Worm (Caenorhabditis elegans): ENCODE results near the gene tag-314.
A peak's percentile ranks its signal among the peaks of the same experiment; 100 is the strongest.

The tag-314 gene

ce11 chrV:10457247-10457646 is 28.7 kb upstream of the tag-314 start, which contains the start of gene F22E12.1:
Gene F22E12.1 (minus strand): TSS chrV:10457347.
- TF ChIP-seq elt-3 (tag; optimal IDR thresholded peaks at IDR 0.05) (no peak), ztf-11 (tag; optimal IDR thresholded peaks at IDR 0.05) (no peak), zip-8 (tag; optimal IDR thresholded peaks at IDR 0.05) (no peak), drap-1 (GFP tag; optimal IDR thresholded peaks at IDR 0.05) (no peak), lin-13 (tag; optimal IDR thresholded peaks at IDR 0.05) (no peak), sem-2 (GFP tag; optimal IDR thresholded peaks at IDR 0.05) (no peak), unc-62 (GFP tag; optimal IDR thresholded peaks at IDR 0.05) (no peak), bed-3 (GFP tag; optimal IDR thresholded peaks at IDR 0.05) (no peak), blmp-1 (tag; optimal IDR thresholded peaks at IDR 0.05) (no peak), nhr-2 (tag; optimal IDR thresholded peaks at IDR 0.05) (no peak), ham-2 (GFP tag; optimal IDR thresholded peaks at IDR 0.05) (no peak), ceh-43 (GFP tag; optimal IDR thresholded peaks at IDR 0.05) (no peak), sptf-1 (tag; optimal IDR thresholded peaks at IDR 0.05) (no peak), nhr-28 (tag; optimal IDR thresholded peaks at IDR 0.05) (no peak), cnd-1 (tag; optimal IDR thresholded peaks at IDR 0.05) (no peak)

- TF ChIP-seq mab-5 (tag; optimal IDR thresholded peaks at IDR 0.05) (no peak), lin-32 (GFP tag; optimal IDR thresholded peaks at IDR 0.05) (no peak), sptf-1 (tag; optimal IDR thresholded peaks at IDR 0.05) (no peak), cnd-1 (tag; optimal IDR thresholded peaks at IDR 0.05) (no peak), zip-8 (tag; optimal IDR thresholded peaks at IDR 0.05) (no peak), unc-39 (tag; optimal IDR thresholded peaks at IDR 0.05) (no peak), unc-120 (tag; optimal IDR thresholded peaks at IDR 0.05; ENCODE audit: poor library complexity, severe bottlenecking) (no peak), mls-2 (tag; optimal IDR thresholded peaks at IDR 0.05) (no peak), ces-1 (GFP tag; optimal IDR thresholded peaks at IDR 0.05) (no peak)
Observed at ce11 chrV:10453466-10453865, 25.0 kb upstream of the tag-314 start, which contains the start of gene Y32F6A.5. Gene Y32F6A.5 (minus strand): TSS chrV:10453605.

DNA sequence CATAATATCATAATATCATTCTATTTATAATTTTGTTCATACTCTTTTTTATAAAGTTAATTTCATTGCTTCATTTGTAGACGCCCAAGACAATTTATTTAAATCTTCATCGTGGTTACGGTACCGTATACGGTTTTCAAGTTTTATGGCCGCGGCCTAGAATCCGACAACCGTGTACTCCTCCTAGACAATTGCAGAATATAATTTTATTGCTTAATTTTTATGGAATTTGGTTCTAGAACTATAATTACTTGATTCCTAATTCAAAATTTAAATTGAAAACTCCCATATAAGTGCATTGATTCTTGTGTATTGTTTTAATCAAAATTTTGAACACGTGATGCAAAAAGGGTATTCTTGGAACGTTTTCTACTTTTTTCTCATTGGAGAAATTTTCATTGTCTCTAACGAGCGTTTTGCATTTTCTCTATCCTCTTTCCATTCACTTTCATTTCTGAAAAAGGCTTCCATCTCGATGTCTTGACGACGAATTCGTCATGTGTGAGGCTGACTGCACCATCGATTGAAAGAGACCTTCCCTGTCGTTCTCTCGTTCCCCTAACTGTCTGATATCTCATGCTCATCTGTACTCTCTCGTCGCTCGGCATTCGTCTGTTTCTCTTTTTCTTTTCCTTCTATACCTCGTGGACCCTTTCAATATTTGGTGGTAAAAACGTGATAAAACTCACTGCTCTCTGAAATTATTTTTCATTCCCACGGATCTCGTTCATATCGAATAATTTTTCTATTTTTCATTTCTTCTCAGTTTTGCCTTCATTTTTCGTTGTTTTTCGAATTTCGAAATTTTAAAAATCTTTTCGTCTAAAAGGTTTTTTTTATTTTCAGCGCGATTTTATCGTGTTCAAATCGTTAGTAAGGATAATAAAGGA is 12.9 kb upstream of the tag-314 start, which contains the start of gene pap-1:
TSS of gene pap-1 (plus strand) at position 840 of the 890 bp plus-strand sequence.
- no peak for TF ChIP-seq cnd-1 (tag; optimal IDR thresholded peaks at IDR 0.05)
- no peak for TF ChIP-seq ces-1 (GFP tag; optimal IDR thresholded peaks at IDR 0.05)
- no peak for TF ChIP-seq unc-62 (GFP tag; optimal IDR thresholded peaks at IDR 0.05)
- TF ChIP-seq nhr-76 (tag; optimal IDR thresholded peaks at IDR 0.05), result no peak
- peak; percentile 8 for TF ChIP-seq unc-120 (tag; optimal IDR thresholded peaks at IDR 0.05; ENCODE audit: poor library complexity, severe bottlenecking)
- TF ChIP-seq lsy-2 (tag; optimal IDR thresholded peaks at IDR 0.05), result peak; percentile 61
- TF ChIP-seq ztf-11 (tag; optimal IDR thresholded peaks at IDR 0.05), result no peak
- TF ChIP-seq mab-5 (tag; optimal IDR thresholded peaks at IDR 0.05), result no peak
- TF ChIP-seq ceh-39 (tag; optimal IDR thresholded peaks at IDR 0.05), result no peak
- TF ChIP-seq zip-8 (tag; optimal IDR thresholded peaks at IDR 0.05), result no peak

ce11 chrV:10440723-10441122 is 12.2 kb upstream of the tag-314 start, which contains the start of gene snf-10:
Gene snf-10 (minus strand): TSS chrV:10440823.
- TF ChIP-seq ceh-39 (tag; optimal IDR thresholded peaks at IDR 0.05), result no peak
- no peak for TF ChIP-seq ces-1 (GFP tag; optimal IDR thresholded peaks at IDR 0.05)
- no peak for TF ChIP-seq unc-39 (tag; optimal IDR thresholded peaks at IDR 0.05)
- TF ChIP-seq elt-1 (tag; optimal IDR thresholded peaks at IDR 0.05; ENCODE audit: borderline replicate concordance, insufficient read depth), result no peak
- TF ChIP-seq mls-2 (tag; optimal IDR thresholded peaks at IDR 0.05), result no peak
- no peak for TF ChIP-seq nhr-2 (tag; optimal IDR thresholded peaks at IDR 0.05)
- no peak for TF ChIP-seq pha-4 (tag; optimal IDR thresholded peaks at IDR 0.05)
- TF ChIP-seq blmp-1 (tag; optimal IDR thresholded peaks at IDR 0.05), result no peak
- TF ChIP-seq unc-120 (tag; optimal IDR thresholded peaks at IDR 0.05; ENCODE audit: poor library complexity, severe bottlenecking), result no peak
- TF ChIP-seq lin-32 (GFP tag; optimal IDR thresholded peaks at IDR 0.05), result no peak
- no peak for TF ChIP-seq unc-62 (GFP tag; optimal IDR thresholded peaks at IDR 0.05)
- TF ChIP-seq zip-8 (tag; optimal IDR thresholded peaks at IDR 0.05), result no peak
- TF ChIP-seq nhr-12 (tag; optimal IDR thresholded peaks at IDR 0.05), result no peak
- no peak for TF ChIP-seq nhr-237 (tag; optimal IDR thresholded peaks at IDR 0.05)
- no peak for TF ChIP-seq ham-2 (GFP tag; optimal IDR thresholded peaks at IDR 0.05)
- no peak for TF ChIP-seq nhr-28 (tag; optimal IDR thresholded peaks at IDR 0.05)
- no peak for TF ChIP-seq ceh-83 (GFP tag; optimal IDR thresholded peaks at IDR 0.05)
- no peak for TF ChIP-seq sem-2 (GFP tag; optimal IDR thresholded peaks at IDR 0.05)

- TF ChIP-seq drap-1 (GFP tag; optimal IDR thresholded peaks at IDR 0.05) (no peak), ceh-39 (tag; optimal IDR thresholded peaks at IDR 0.05) (no peak), ham-2 (GFP tag; optimal IDR thresholded peaks at IDR 0.05) (no peak), M03D4.4 (tag; optimal IDR thresholded peaks at IDR 0.05) (no peak), nhr-76 (tag; optimal IDR thresholded peaks at IDR 0.05) (no peak), tbx-8 (GFP tag; optimal IDR thresholded peaks at IDR 0.05) (no peak), nhr-2 (tag; optimal IDR thresholded peaks at IDR 0.05) (no peak), cnd-1 (tag; optimal IDR thresholded peaks at IDR 0.05) (no peak), elt-1 (tag; optimal IDR thresholded peaks at IDR 0.05; ENCODE audit: borderline replicate concordance, insufficient read depth) (no peak), ceh-43 (GFP tag; optimal IDR thresholded peaks at IDR 0.05) (no peak), unc-39 (tag; optimal IDR thresholded peaks at IDR 0.05) (no peak), pha-4 (tag; optimal IDR thresholded peaks at IDR 0.05) (no peak), mep-1 (tag; optimal IDR thresholded peaks at IDR 0.05) (no peak), snpc-4 (tag; optimal IDR thresholded peaks at IDR 0.05) (no peak), hlh-1 (tag; optimal IDR thresholded peaks at IDR 0.05) (no peak), unc-120 (tag; optimal IDR thresholded peaks at IDR 0.05; ENCODE audit: poor library complexity, severe bottlenecking) (no peak), nhr-237 (tag; optimal IDR thresholded peaks at IDR 0.05) (no peak), lsy-2 (tag; optimal IDR thresholded peaks at IDR 0.05) (no peak), ztf-11 (tag; optimal IDR thresholded peaks at IDR 0.05) (no peak)
Observed at ce11 chrV:10436612-10437011, 8.1 kb upstream of the tag-314 start, which contains the start of gene set-22. Gene set-22 (plus strand): TSS chrV:10436912.

Data from whole organism, mixed stage, embryonic.